Worm (Caenorhabditis elegans): ENCODE data around the gene Y56A3A.30.

DNA sequence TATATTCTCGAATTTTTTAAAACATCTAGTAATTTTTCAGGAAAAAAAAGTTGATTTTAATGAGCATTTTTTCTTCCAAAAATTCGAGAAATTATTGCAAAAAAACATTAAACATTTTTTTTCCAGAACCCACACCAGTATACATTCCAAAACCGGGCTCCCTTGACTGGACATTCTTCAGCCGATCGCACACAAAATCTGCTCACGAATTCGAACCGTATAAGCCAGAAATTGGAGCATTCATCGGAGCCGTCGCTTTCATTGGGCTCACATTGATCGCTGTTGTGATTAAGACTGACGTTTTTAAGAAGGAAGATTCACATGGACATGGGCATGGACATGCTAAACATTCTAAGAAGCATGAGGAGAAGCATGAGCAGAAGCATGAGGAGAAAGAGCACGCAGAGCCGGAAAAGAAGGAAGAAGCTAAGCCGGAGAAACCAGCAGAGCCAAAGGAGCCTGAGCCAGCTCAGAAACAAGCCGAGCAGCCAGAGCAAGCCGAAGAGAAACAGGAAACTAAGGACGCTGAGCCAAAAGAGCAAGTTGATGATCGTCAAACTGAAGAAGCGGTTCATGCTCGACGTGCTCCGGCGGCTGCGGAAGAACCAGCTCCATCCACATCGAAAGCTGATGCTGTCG is 12.9 kb upstream of the Y56A3A.30 start:
- no peak for TF ChIP-seq unc-86 (tag; optimal IDR thresholded peaks at IDR 0.05)
- no peak for TF ChIP-seq pha-2 (tag; optimal IDR thresholded peaks at IDR 0.05)
- TF ChIP-seq ceh-9 (tag; optimal IDR thresholded peaks at IDR 0.05) = no peak
- no peak for TF ChIP-seq nfya-1 (tag; optimal IDR thresholded peaks at IDR 0.05)
- no peak for TF ChIP-seq ama-1 (optimal IDR thresholded peaks at IDR 0.05)
- no peak for TF ChIP-seq ztf-16 (tag; optimal IDR thresholded peaks at IDR 0.05)
- TF ChIP-seq ceh-6 (GFP tag; optimal IDR thresholded peaks at IDR 0.05) = no peak
- no peak for TF ChIP-seq ref-2 (tag; optimal IDR thresholded peaks at IDR 0.05)

All from whole organism, late embryonic.